Worm (Caenorhabditis elegans): ENCODE measurements around the gene K09C8.9.

ce11 chrX:10981374-10981773, 13.8 kb upstream of the K09C8.9 start:
- TF ChIP-seq die-1 (tag; optimal IDR thresholded peaks at IDR 0.05) (no peak), Y67H2A.10 (GFP tag; conservative IDR thresholded peaks at IDR 0.05) (no peak), unc-62 (GFP tag; optimal IDR thresholded peaks at IDR 0.05) (no peak), aptf-2 (GFP tag; conservative IDR thresholded peaks at IDR 0.05) (no peak), cebp-1 (GFP tag; IDR thresholded peaks at IDR 0.05) (no peak), cebp-1 (tag; optimal IDR thresholded peaks at IDR 0.05) (no peak), nhr-120 (GFP tag; IDR thresholded peaks at IDR 0.05) (no peak), pha-4 (tag; optimal IDR thresholded peaks at IDR 0.05) (no peak), T07F8.4 (tag; optimal IDR thresholded peaks at IDR 0.05) (no peak), F55B11.4 (tag; optimal IDR thresholded peaks at IDR 0.05; ENCODE audit: borderline replicate concordance, insufficient read depth) (no peak), B0336.3 (GFP tag; IDR thresholded peaks at IDR 0.05) (no peak), lir-1 (GFP tag; conservative IDR thresholded peaks at IDR 0.05) (no peak)

Data from whole organism, young adult.